Fruit fly (Drosophila melanogaster): Measurements from ENCODE around the gene mtd.

dm6 chr3R:5392621-5393020, 42.4 kb upstream of the mtd start, which contains the start of gene kkv:
- no peak for TF ChIP-seq CG8159 (tag; optimal IDR thresholded peaks at IDR 0.05)
- TF ChIP-seq gl (tag; optimal IDR thresholded peaks at IDR 0.05): no peak
- no peak for TF ChIP-seq Pif1B (GFP tag; optimal IDR thresholded peaks at IDR 0.05)
- no peak for TF ChIP-seq CG8301 (tag; optimal IDR thresholded peaks at IDR 0.05)
- no peak for TF ChIP-seq Pif1A (GFP tag; optimal IDR thresholded peaks at IDR 0.05)
- no peak for TF ChIP-seq CG9948 (tag; optimal IDR thresholded peaks at IDR 0.05)
- TF ChIP-seq CG34367 (tag; optimal IDR thresholded peaks at IDR 0.05): no peak
- TF ChIP-seq CG15710 (tag; optimal IDR thresholded peaks at IDR 0.05): no peak
- TF ChIP-seq Ets98B (GFP tag; IDR thresholded peaks at IDR 0.05): peak; percentile 42; the same call in 1 of the 2 replicates
- TF ChIP-seq rn (GFP tag; IDR thresholded peaks at IDR 0.05): no peak; the same call in 1 of the 2 replicates
- TF ChIP-seq CG12605 (GFP tag; IDR thresholded peaks at IDR 0.05): no peak

Data from whole organism, pupa.